Worm (Caenorhabditis elegans) whole organism, early embryonic: ENCODE results near the gene gbf-1.

ENCODE experiments used
- B0310.2 ChIP-seq: sonication (generic microtip); optimal IDR thresholded peaks from 2 replicates; lab custom pipeline; 2016; ENCODE audit warnings: mild to moderate bottlenecking, missing genetic modification characterization, missing compliant biosample characterization
- ama-1 ChIP-seq: fragments of 150-350 bp; optimal IDR thresholded peaks from 2 replicates; lab custom pipeline; 2014
- ets-7 ChIP-seq: sonication (generic microtip); optimal IDR thresholded peaks from 2 replicates; lab custom pipeline; 2016; ENCODE audit warnings: missing genotype, missing genetic modification characterization, missing compliant biosample characterization
- flt-1 ChIP-seq: fragments of 200-800 bp; sonication (Bioruptor generic); IDR thresholded peaks from 2 replicates; pipeline ENCODE4 v1.3.6; 2022; ENCODE audit warnings: missing genetic modification characterization, missing compliant biosample characterization
- hmbx-1 ChIP-seq: sonication (generic microtip); optimal IDR thresholded peaks from 2 replicates; lab custom pipeline; 2016; ENCODE audit warnings: mild to moderate bottlenecking, missing genetic modification characterization, missing compliant biosample characterization
- hmg-4 ChIP-seq: fragments of 200-800 bp; sonication (Bioruptor generic); optimal IDR thresholded peaks from 2 replicates; lab custom pipeline; 2018; ENCODE audit warnings: mild to moderate bottlenecking, missing genetic modification characterization, missing compliant biosample characterization
- sea-1 ChIP-seq: fragments of 200-800 bp; sonication (Bioruptor generic); conservative IDR thresholded peaks from 2 replicates; pipeline ENCODE4 v1.3.6; 2022; ENCODE audit warnings: missing genetic modification characterization, missing compliant biosample characterization
- tbx-11 ChIP-seq: fragments of 200-800 bp; sonication (Bioruptor generic); IDR thresholded peaks from 2 replicates; pipeline ENCODE4 v1.3.6; 2022; ENCODE audit warnings: missing genetic modification characterization, missing compliant biosample characterization
- tbx-37 ChIP-seq: fragments of 200-800 bp; sonication (Bioruptor generic); conservative IDR thresholded peaks from 2 replicates; pipeline ENCODE4 v1.3.6; 2022; ENCODE audit warnings: missing genetic modification reagents, missing genetic modification characterization, missing compliant biosample characterization
- tra-4 ChIP-seq: sonication (generic microtip); optimal IDR thresholded peaks from 2 replicates; lab custom pipeline; 2017; ENCODE audit warnings: missing genetic modification characterization, missing compliant biosample characterization

DNA sequence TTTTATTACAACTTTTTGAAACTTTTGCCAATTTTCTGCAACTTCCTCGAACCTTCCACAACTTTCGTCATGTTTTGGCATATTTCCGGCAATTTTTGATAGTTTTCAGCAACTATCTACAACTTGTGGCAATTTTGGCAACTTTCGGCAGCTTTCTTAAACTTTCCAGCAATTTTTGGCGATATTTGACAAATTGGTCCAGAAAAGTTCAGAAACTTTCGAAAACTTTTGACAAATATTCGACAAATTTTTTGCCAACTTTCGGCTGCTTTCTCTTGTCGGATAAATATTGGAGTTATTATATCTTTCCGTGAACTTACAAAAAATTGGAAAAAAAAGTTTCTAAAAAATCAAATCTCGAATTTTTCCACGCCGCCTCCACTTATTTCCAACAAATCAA, 43.2 kb downstream of the gbf-1 start, which contains the start of gene Y41C4A.18:
- TF ChIP-seq tbx-37: no peak
- no peak for TF ChIP-seq ama-1 (lab: Kevin White, UChicago)
- TF ChIP-seq tbx-11 (GFP tag; lab: Robert Waterston, UW): no peak
- TF ChIP-seq sea-1: no peak
- TF ChIP-seq ets-7 (tag; lab: Kevin White, UChicago): no peak
- TF ChIP-seq flt-1 (GFP tag; lab: Robert Waterston, UW): no peak
- no peak for TF ChIP-seq hmg-4 (GFP tag; lab: Kevin White, UChicago)
- no peak for TF ChIP-seq tra-4
- no peak for TF ChIP-seq hmbx-1 (tag; lab: Kevin White, UChicago)
- TF ChIP-seq B0310.2 (tag; lab: Kevin White, UChicago): no peak
